Fruit fly (Drosophila melanogaster) whole organism, embryonic: ENCODE results near the gene CG10747.
A peak's percentile ranks its signal among the peaks of the same experiment; 100 is the strongest.

ENCODE experiments used
- ATbp ChIP-seq: fragments of 200-800 bp; sonication (Bioruptor generic); optimal IDR thresholded peaks from 2 replicates; lab custom pipeline; 2017; ENCODE audit warnings: missing biosample characterization, mild to moderate bottlenecking, missing genetic modification characterization, missing genetic modification reagents
- Blimp-1 ChIP-seq: fragments of 200-800 bp; sonication (Bioruptor generic); optimal IDR thresholded peaks from 3 replicates; lab custom pipeline; 2018; ENCODE audit warnings: missing biosample characterization, missing genetic modification characterization, mild to moderate bottlenecking, moderate library complexity, missing genetic modification reagents
- CG1024 ChIP-seq: fragments of 200-800 bp; sonication (Bioruptor generic); IDR thresholded peaks from 2 replicates; pipeline ENCODE4 v1.3.6; 2022; ENCODE audit warnings: missing biosample characterization, missing genetic modification characterization
- CG10565 ChIP-seq: fragments of 200-800 bp; sonication (Bioruptor generic); optimal IDR thresholded peaks from 3 replicates; lab custom pipeline; 2016; ENCODE audit warnings: missing biosample characterization, mild to moderate bottlenecking, missing genetic modification characterization
- CG10654 ChIP-seq: fragments of 200-800 bp; sonication (Bioruptor generic); optimal IDR thresholded peaks from 2 replicates; lab custom pipeline; 2016; ENCODE audit warnings: missing biosample characterization, missing genetic modification characterization
- CG11504 ChIP-seq: fragments of 200-800 bp; sonication (Bioruptor generic); optimal IDR thresholded peaks from 3 replicates; lab custom pipeline; 2019; ENCODE audit warnings: missing biosample characterization, mild to moderate bottlenecking, missing genetic modification characterization, moderate library complexity
- CG11696 ChIP-seq: fragments of 200-800 bp; sonication (Bioruptor generic); IDR thresholded peaks from 2 replicates; pipeline ENCODE4 v1.3.6; 2022; ENCODE audit warnings: missing biosample characterization, missing genetic modification characterization
- CG12219 ChIP-seq: fragments of 200-800 bp; sonication (Bioruptor generic); optimal IDR thresholded peaks from 3 replicates; lab custom pipeline; 2018; ENCODE audit warnings: missing biosample characterization, mild to moderate bottlenecking, missing genetic modification characterization
- CG12769 ChIP-seq: fragments of 200-800 bp; sonication (Bioruptor generic); optimal IDR thresholded peaks from 2 replicates; lab custom pipeline; 2019; ENCODE audit warnings: missing biosample characterization, mild to moderate bottlenecking, missing genetic modification characterization, moderate library complexity
- CG13624 ChIP-seq: fragments of 200-800 bp; sonication (Bioruptor generic); optimal IDR thresholded peaks from 2 replicates; lab custom pipeline; 2016; ENCODE audit warnings: missing biosample characterization, missing genetic modification characterization
- CG14667 ChIP-seq: fragments of 200-800 bp; sonication (Bioruptor generic); IDR thresholded peaks from 2 replicates; pipeline ENCODE4 v1.3.6; 2022; ENCODE audit warnings: missing biosample characterization, missing genetic modification characterization
- CG17802 ChIP-seq: fragments of 200-800 bp; sonication (Bioruptor generic); optimal IDR thresholded peaks from 2 replicates; lab custom pipeline; 2018; ENCODE audit warnings: missing biosample characterization, mild to moderate bottlenecking, missing genetic modification characterization, moderate library complexity
- CG18764 ChIP-seq: fragments of 200-800 bp; sonication (Bioruptor generic); optimal IDR thresholded peaks from 3 replicates; lab custom pipeline; 2016; ENCODE audit warnings: missing biosample characterization, missing genetic modification characterization
- CG31365 ChIP-seq: fragments of 200-800 bp; sonication (Bioruptor generic); optimal IDR thresholded peaks from 2 replicates; lab custom pipeline; 2018; ENCODE audit warnings: missing biosample characterization, mild to moderate bottlenecking, missing genetic modification characterization
- CG32532 ChIP-seq: fragments of 200-800 bp; sonication (Bioruptor generic); IDR thresholded peaks from 2 replicates; pipeline ENCODE4 v1.3.6; 2022; ENCODE audit warnings: missing biosample characterization, missing genetic modification characterization
- CG33557 ChIP-seq: fragments of 200-800 bp; sonication (Bioruptor generic); optimal IDR thresholded peaks from 2 replicates; lab custom pipeline; 2019; ENCODE audit warnings: missing biosample characterization, mild to moderate bottlenecking, missing genetic modification characterization, moderate library complexity
- CG3726 ChIP-seq: fragments of 200-800 bp; sonication (Bioruptor generic); IDR thresholded peaks from 3 replicates; pipeline ENCODE4, ENCODE4 v1.3.6; 2022; ENCODE audit warnings: missing biosample characterization, missing genetic modification characterization
- CG4360 ChIP-seq: fragments of 200-800 bp; sonication (Bioruptor generic); IDR thresholded peaks from 2 replicates; pipeline ENCODE4 v1.3.6; 2022; ENCODE audit warnings: missing biosample characterization, missing genetic modification characterization
- CG4707 ChIP-seq: fragments of 200-800 bp; sonication (Bioruptor generic); optimal IDR thresholded peaks from 2 replicates; lab custom pipeline; 2018; ENCODE audit warnings: missing biosample characterization, mild to moderate bottlenecking, missing genetic modification characterization, moderate library complexity
- CG5180 ChIP-seq: fragments of 200-800 bp; sonication (Bioruptor generic); optimal IDR thresholded peaks from 3 replicates; lab custom pipeline; 2017; ENCODE audit warnings: missing biosample characterization, missing genetic modification characterization, mild to moderate bottlenecking, moderate library complexity, missing genetic modification reagents
- CG5953 ChIP-seq: fragments of 200-800 bp; sonication (Bioruptor generic); IDR thresholded peaks from 2 replicates; pipeline ENCODE4 v1.3.6; 2022; ENCODE audit warnings: missing biosample characterization, missing genetic modification characterization
- CG6272 ChIP-seq: fragments of 200-800 bp; sonication (Bioruptor generic); IDR thresholded peaks from 2 replicates; pipeline ENCODE4 v1.3.6; 2022; ENCODE audit warnings: missing biosample characterization, missing genetic modification characterization
- CG7745 ChIP-seq: fragments of 200-800 bp; sonication (Bioruptor generic); optimal IDR thresholded peaks from 2 replicates; lab custom pipeline; 2018; ENCODE audit warnings: missing biosample characterization, mild to moderate bottlenecking, missing genetic modification characterization, moderate library complexity
- CG9437 ChIP-seq: fragments of 200-800 bp; sonication (Bioruptor generic); optimal IDR thresholded peaks from 2 replicates; lab custom pipeline; 2018; ENCODE audit warnings: missing biosample characterization, mild to moderate bottlenecking, missing genetic modification characterization
- CG9797 ChIP-seq: fragments of 200-800 bp; sonication (Bioruptor generic); optimal IDR thresholded peaks from 3 replicates; lab custom pipeline; 2018; ENCODE audit warnings: missing biosample characterization, mild to moderate bottlenecking, missing genetic modification characterization
- Chrac-16 ChIP-seq: fragments of 200-800 bp; sonication (Bioruptor generic); optimal IDR thresholded peaks from 3 replicates; lab custom pipeline; 2016; ENCODE audit warnings: missing biosample characterization, missing genetic modification characterization
- D19B ChIP-seq: fragments of 200-800 bp; sonication (Bioruptor generic); optimal IDR thresholded peaks from 2 replicates; lab custom pipeline; 2017; ENCODE audit warnings: missing biosample characterization, mild to moderate bottlenecking, missing genetic modification characterization
- Dip3 ChIP-seq: fragments of 200-800 bp; sonication (Bioruptor generic); optimal IDR thresholded peaks from 3 replicates; lab custom pipeline; 2016; ENCODE audit warnings: missing biosample characterization, missing genetic modification characterization
- E2f1 ChIP-seq: fragments of 200-800 bp; sonication (Bioruptor generic); IDR thresholded peaks from 2 replicates; pipeline ENCODE4 v1.3.6; 2022; ENCODE audit warnings: missing biosample characterization, missing genetic modification characterization
- Hey ChIP-seq: fragments of 200-800 bp; sonication (Bioruptor generic); optimal IDR thresholded peaks from 3 replicates; lab custom pipeline; 2018; ENCODE audit warnings: missing biosample characterization, mild to moderate bottlenecking, missing genetic modification characterization
- Mrtf ChIP-seq: fragments of 200-800 bp; sonication (Bioruptor generic); IDR thresholded peaks from 3 replicates; pipeline ENCODE4 v1.3.6; 2022; ENCODE audit warnings: missing biosample characterization, missing genetic modification characterization
- Myb ChIP-seq: fragments of 200-800 bp; sonication (Bioruptor generic); optimal IDR thresholded peaks from 2 replicates; lab custom pipeline; 2016; ENCODE audit warnings: missing biosample characterization, missing genetic modification characterization
- NC2β ChIP-seq: fragments of 200-800 bp; sonication (Bioruptor generic); optimal IDR thresholded peaks from 2 replicates; lab custom pipeline; 2016; ENCODE audit warnings: missing biosample characterization, missing genetic modification characterization
- Nf-YB ChIP-seq: fragments of 200-800 bp; sonication (Bioruptor generic); optimal IDR thresholded peaks from 3 replicates; lab custom pipeline; 2019; ENCODE audit warnings: missing biosample characterization, mild to moderate bottlenecking, missing genetic modification characterization, moderate library complexity
- Rfx ChIP-seq: fragments of 200-800 bp; sonication (Bioruptor generic); IDR thresholded peaks from 2 replicates; pipeline ENCODE4 v1.3.6; 2022; ENCODE audit warnings: missing biosample characterization, missing genetic modification characterization
- Tbp ChIP-seq: fragments of >200 bp; optimal IDR thresholded peaks from 2 replicates; lab custom pipeline; 2018; ENCODE audit warnings: missing biosample characterization, missing genetic modification characterization
- Xrp1 ChIP-seq: fragments of 200-800 bp; sonication (Bioruptor generic); IDR thresholded peaks from 2 replicates; pipeline ENCODE4 v1.3.6; 2022; ENCODE audit warnings: missing biosample characterization, missing genetic modification characterization
- ab ChIP-seq: fragments of 200-800 bp; sonication (Bioruptor generic); optimal IDR thresholded peaks from 2 replicates; lab custom pipeline; 2016; ENCODE audit warnings: missing biosample characterization, missing genetic modification characterization
- insv ChIP-seq, 2 experiments: fragments of 200-800 bp; sonication (Bioruptor generic); optimal IDR thresholded peaks; 3 replicates each; lab custom pipeline; 2016 to 2018; ENCODE audit warnings: missing biosample characterization in 2 of 2, missing genetic modification characterization in 2 of 2
- jing ChIP-seq: fragments of 200-800 bp; sonication (Bioruptor generic); optimal IDR thresholded peaks from 2 replicates; lab custom pipeline; 2018; ENCODE audit warnings: missing biosample characterization, mild to moderate bottlenecking, missing genetic modification characterization
- ken ChIP-seq: fragments of 200-800 bp; sonication (Bioruptor generic); IDR thresholded peaks from 3 replicates; pipeline ENCODE4 v1.3.6; 2022; ENCODE audit warnings: missing biosample characterization, missing genetic modification characterization
- nerfin-2 ChIP-seq: fragments of 200-800 bp; sonication (Bioruptor generic); IDR thresholded peaks from 2 replicates; pipeline ENCODE4 v1.3.6; 2022; ENCODE audit warnings: missing biosample characterization, missing genetic modification characterization; ENCODE audit not compliant: partially characterized antibody
- p53 ChIP-seq: fragments of 200-800 bp; sonication (Bioruptor generic); optimal IDR thresholded peaks from 2 replicates; lab custom pipeline; 2016; ENCODE audit warnings: missing biosample characterization, missing genetic modification characterization
- salm ChIP-seq: fragments of 200-800 bp; sonication (Bioruptor generic); optimal IDR thresholded peaks from 2 replicates; lab custom pipeline; 2018; ENCODE audit warnings: missing biosample characterization, mild to moderate bottlenecking, missing genetic modification characterization
- ssp ChIP-seq: fragments of 200-800 bp; sonication (Bioruptor generic); IDR thresholded peaks from 2 replicates; pipeline ENCODE4 v1.3.6; 2022; ENCODE audit warnings: missing biosample characterization, missing genetic modification characterization
- tio ChIP-seq: fragments of 200-800 bp; sonication (Bioruptor generic); optimal IDR thresholded peaks from 2 replicates; lab custom pipeline; 2017; ENCODE audit warnings: missing biosample characterization, missing genetic modification characterization, inconsistent platforms
- tna ChIP-seq: fragments of 200-800 bp; sonication (Bioruptor generic); IDR thresholded peaks from 2 replicates; pipeline ENCODE4 v1.3.6; 2022; ENCODE audit warnings: missing biosample characterization, missing genetic modification characterization; ENCODE audit not compliant: partially characterized antibody
- tup ChIP-seq: fragments of 200-800 bp; sonication (Bioruptor generic); optimal IDR thresholded peaks from 2 replicates; lab custom pipeline; 2016; ENCODE audit warnings: missing biosample characterization, mild to moderate bottlenecking, missing genetic modification characterization, moderate library complexity
- twi ChIP-seq: fragments of 200-800 bp; optimal IDR thresholded peaks from 2 replicates; lab custom pipeline; 2019; ENCODE audit warnings: missing biosample characterization, mild to moderate bottlenecking, missing genetic modification characterization, moderate library complexity

CG10747 gene

dm6 chr2L:20120388-20121232, 29.5 kb upstream of the CG10747 start (continued):
- TF ChIP-seq CG6272 (GFP tag; lab: Robert Waterston, UW) (peak; percentile 86), CG7745 (tag; lab: Kevin White, UChicago) (no peak), nerfin-2 (GFP tag; lab: Robert Waterston, UW) (peak; percentile 62), CG3726 (GFP tag; lab: Robert Waterston, UW) (peak; percentile 92), salm (tag; lab: Kevin White, UChicago) (no peak), D19B (peak; percentile 37), Tbp (peak; percentile 20), ssp (GFP tag; lab: Robert Waterston, UW) (peak; percentile 88), CG11696 (no peak), ATbp (GFP tag; lab: Kevin White, UChicago) (peak; percentile 42), Mrtf (GFP tag; lab: Robert Waterston, UW) (peak; percentile 97), CG11504 (tag; lab: Kevin White, UChicago) (peak; percentile 100), CG4360 (GFP tag; lab: Robert Waterston, UW) (no peak), CG4707 (GFP tag; lab: Kevin White, UChicago) (peak; percentile 41), twi (tag; lab: Kevin White, UChicago) (peak; percentile 67), insv (GFP tag; optimal IDR thresholded peaks at IDR 0.05; lab: Kevin White, UChicago) (no peak), Dip3 (GFP tag; lab: Kevin White, UChicago) (peak; percentile 70), ab (peak; percentile 93), jing (peak; percentile 74), Rfx (GFP tag; lab: Robert Waterston, UW) (peak; percentile 99), tna (GFP tag; lab: Robert Waterston, UW) (peak; percentile 59; the same call in 1 of the 2 replicates), CG14667 (peak; percentile 95), NC2β (GFP tag; lab: Kevin White, UChicago) (peak; percentile 94), CG12769 (tag; lab: Kevin White, UChicago) (peak; percentile 81), ken (GFP tag; lab: Robert Waterston, UW) (peak; percentile 96), CG10654 (GFP tag; lab: Kevin White, UChicago) (peak; percentile 89), Hey (no peak), Nf-YB (peak; percentile 42), CG5953 (peak; percentile 81), E2f1 (GFP tag; lab: Robert Waterston, UW) (peak; percentile 89), p53 (GFP tag; lab: Kevin White, UChicago) (peak; percentile 92), CG9797 (GFP tag; lab: Kevin White, UChicago) (peak; percentile 16), Chrac-16 (GFP tag; lab: Kevin White, UChicago) (peak; percentile 97), Myb (peak; percentile 64), CG32532 (GFP tag; lab: Robert Waterston, UW) (peak; percentile 98), CG33557 (GFP tag; lab: Kevin White, UChicago) (peak; percentile 42), CG10565 (GFP tag; lab: Kevin White, UChicago) (peak; percentile 31), Blimp-1 (GFP tag; lab: Kevin White, UChicago) (peak; percentile 66), CG12219 (GFP tag; lab: Kevin White, UChicago) (peak; percentile 36), CG18764 (GFP tag; lab: Kevin White, UChicago) (peak; percentile 82), CG17802 (tag; lab: Kevin White, UChicago) (peak; percentile 72), Xrp1 (GFP tag; lab: Robert Waterston, UW) (peak; percentile 68), CG1024 (GFP tag; lab: Robert Waterston, UW) (peak; percentile 94), CG5180 (GFP tag; lab: Kevin White, UChicago) (peak; percentile 99), CG13624 (GFP tag; lab: Kevin White, UChicago) (peak; percentile 88), CG31365 (tag; lab: Kevin White, UChicago) (peak; percentile 14), tup (GFP tag; lab: Kevin White, UChicago) (peak; percentile 23), CG9437 (peak; percentile 68), tio (peak; percentile 76)
